Fruit fly (Drosophila melanogaster) whole organism, embryonic: ENCODE results near the gene CG18649.

Experiments
- B-H1 ChIP-seq: fragments of 200-800 bp; sonication (Bioruptor generic); IDR thresholded peaks from 3 replicates; pipeline ENCODE4 v1.3.6; 2022; ENCODE audit warnings: missing biosample characterization, missing genetic modification characterization
- BtbVII ChIP-seq: fragments of 200-800 bp; sonication (Bioruptor generic); optimal IDR thresholded peaks from 3 replicates; lab custom pipeline; 2017; ENCODE audit warnings: missing biosample characterization, mild to moderate bottlenecking, missing genetic modification characterization
- CG10431 ChIP-seq: fragments of 200-800 bp; sonication (Bioruptor generic); optimal IDR thresholded peaks from 3 replicates; lab custom pipeline; 2018; ENCODE audit warnings: missing biosample characterization, mild to moderate bottlenecking, missing genetic modification characterization
- CG11696 ChIP-seq: fragments of 200-800 bp; sonication (Bioruptor generic); IDR thresholded peaks from 2 replicates; pipeline ENCODE4 v1.3.6; 2022; ENCODE audit warnings: missing biosample characterization, missing genetic modification characterization
- CG13624 ChIP-seq: fragments of 200-800 bp; sonication (Bioruptor generic); optimal IDR thresholded peaks from 2 replicates; lab custom pipeline; 2016; ENCODE audit warnings: missing biosample characterization, missing genetic modification characterization
- CG15479 ChIP-seq: fragments of 200-800 bp; sonication (Bioruptor generic); optimal IDR thresholded peaks from 3 replicates; lab custom pipeline; 2019; ENCODE audit warnings: missing biosample characterization, mild to moderate bottlenecking, missing genetic modification characterization, moderate library complexity
- CG17568 ChIP-seq: fragments of 200-800 bp; sonication (Bioruptor generic); optimal IDR thresholded peaks from 2 replicates; lab custom pipeline; 2018; ENCODE audit warnings: missing biosample characterization, mild to moderate bottlenecking, missing genetic modification characterization, moderate library complexity
- CG2120 ChIP-seq: fragments of 200-800 bp; sonication (Bioruptor generic); optimal IDR thresholded peaks from 3 replicates; lab custom pipeline; 2016; ENCODE audit warnings: missing biosample characterization, missing genetic modification characterization
- CG2199 ChIP-seq: fragments of 200-800 bp; sonication (Bioruptor generic); IDR thresholded peaks from 3 replicates; pipeline ENCODE4 v1.3.6; 2022; ENCODE audit warnings: missing biosample characterization, missing genetic modification characterization
- CG3847 ChIP-seq: fragments of 200-800 bp; sonication (Bioruptor generic); IDR thresholded peaks from 2 replicates; pipeline ENCODE4 v1.3.6; 2022; ENCODE audit warnings: missing biosample characterization, missing genetic modification characterization
- CG4282 ChIP-seq: fragments of 200-800 bp; sonication (Bioruptor generic); optimal IDR thresholded peaks from 2 replicates; lab custom pipeline; 2016; ENCODE audit warnings: missing biosample characterization, missing genetic modification characterization
- CG4360 ChIP-seq: fragments of 200-800 bp; sonication (Bioruptor generic); IDR thresholded peaks from 2 replicates; pipeline ENCODE4 v1.3.6; 2022; ENCODE audit warnings: missing biosample characterization, missing genetic modification characterization
- CG6683 ChIP-seq: fragments of 200-800 bp; sonication (Bioruptor generic); optimal IDR thresholded peaks from 2 replicates; lab custom pipeline; 2017; ENCODE audit warnings: missing biosample characterization, mild to moderate bottlenecking, missing genetic modification characterization, missing genetic modification reagents
- CG7357 ChIP-seq: fragments of 200-800 bp; sonication (Bioruptor generic); IDR thresholded peaks from 3 replicates; pipeline ENCODE4 v1.3.6; 2022; ENCODE audit warnings: missing biosample characterization, missing genetic modification characterization
- CG8478 ChIP-seq: fragments of >200 bp; optimal IDR thresholded peaks from 2 replicates; lab custom pipeline; 2018
- CG9437 ChIP-seq: fragments of 200-800 bp; sonication (Bioruptor generic); optimal IDR thresholded peaks from 2 replicates; lab custom pipeline; 2018; ENCODE audit warnings: missing biosample characterization, mild to moderate bottlenecking, missing genetic modification characterization
- D19A ChIP-seq: fragments of 200-800 bp; optimal IDR thresholded peaks from 3 replicates; lab custom pipeline; 2019; ENCODE audit warnings: missing biosample characterization, mild to moderate bottlenecking, missing genetic modification characterization, moderate library complexity
- Dll ChIP-seq: fragments of 200-800 bp; sonication (Bioruptor generic); IDR thresholded peaks from 4 replicates; pipeline ENCODE4 v1.3.6; 2022; ENCODE audit warnings: missing biosample characterization, missing genetic modification characterization; ENCODE audit not compliant: partially characterized antibody
- Dp ChIP-seq: fragments of 200-800 bp; sonication (Bioruptor generic); optimal IDR thresholded peaks from 2 replicates; lab custom pipeline; 2018; ENCODE audit warnings: missing biosample characterization, mild to moderate bottlenecking, missing genetic modification characterization, moderate library complexity
- H15 ChIP-seq: fragments of 200-800 bp; sonication (Bioruptor generic); IDR thresholded peaks from 3 replicates; pipeline ENCODE4 v1.3.6; 2022; ENCODE audit warnings: missing biosample characterization, missing genetic modification characterization
- HLH3B ChIP-seq: fragments of 200-800 bp; sonication (Bioruptor generic); IDR thresholded peaks from 2 replicates; pipeline ENCODE4 v1.3.6; 2022; ENCODE audit warnings: missing biosample characterization, missing genetic modification characterization
- Lhr ChIP-seq: fragments of 200-800 bp; sonication (Bioruptor generic); optimal IDR thresholded peaks from 3 replicates; lab custom pipeline; 2017; ENCODE audit warnings: mild to moderate bottlenecking, missing biosample characterization, missing genetic modification reagents, missing genetic modification characterization
- Max ChIP-seq: fragments of 200-800 bp; sonication (Bioruptor generic); optimal IDR thresholded peaks from 2 replicates; lab custom pipeline; 2016; ENCODE audit warnings: missing biosample characterization, mild to moderate bottlenecking, missing genetic modification characterization
- Med ChIP-seq: fragments of 200-800 bp; sonication (Bioruptor generic); peaks from one replicate; lab custom pipeline; 2016; ENCODE audit warnings: missing biosample characterization, missing genetic modification characterization, mild to moderate bottlenecking, inconsistent platforms, moderate library complexity
- Oli ChIP-seq: fragments of 200-800 bp; sonication (Bioruptor generic); optimal IDR thresholded peaks from 2 replicates; lab custom pipeline; 2018; ENCODE audit warnings: missing biosample characterization, mild to moderate bottlenecking, missing genetic modification characterization, moderate library complexity
- Opbp ChIP-seq: fragments of 200-800 bp; sonication (Bioruptor generic); IDR thresholded peaks from 3 replicates; pipeline ENCODE4 v1.3.6; 2022; ENCODE audit warnings: missing biosample characterization, missing genetic modification characterization; ENCODE audit not compliant: partially characterized antibody
- Pdp1 ChIP-seq, 2 experiments: fragments of 200-800 bp; sonication (Bioruptor generic); optimal IDR thresholded peaks; 3 replicates each; lab custom pipeline; 2016; ENCODE audit warnings: missing biosample characterization in 2 of 2, missing genetic modification characterization in 2 of 2, mild to moderate bottlenecking in 1 of 2, moderate library complexity in 1 of 2
- TFAM ChIP-seq: fragments of 200-800 bp; sonication (Bioruptor generic); optimal IDR thresholded peaks from 2 replicates; lab custom pipeline; 2017; ENCODE audit warnings: missing biosample characterization, missing genetic modification characterization, inconsistent platforms
- Trl ChIP-seq, 3 experiments: fragments of >200 bp in 2 of 3; fragments of 200-800 bp in 1 of 3; sonication (Bioruptor generic) in 1 of 3; optimal IDR thresholded peaks; 2 replicates in 1 of 3; 3 replicates in 2 of 3; lab custom pipeline; 2016 to 2017; ENCODE audit warnings: missing biosample characterization in 1 of 3, missing genetic modification characterization in 1 of 3
- ara ChIP-seq: fragments of 200-800 bp; sonication (Bioruptor generic); IDR thresholded peaks from 2 replicates; pipeline ENCODE4 v1.3.6; 2022; ENCODE audit warnings: missing biosample characterization, missing genetic modification characterization
- bigmax ChIP-seq: fragments of 200-800 bp; sonication (Bioruptor generic); optimal IDR thresholded peaks from 2 replicates; lab custom pipeline; 2018; ENCODE audit warnings: missing biosample characterization, mild to moderate bottlenecking, missing genetic modification characterization
- chn ChIP-seq: fragments of 200-800 bp; sonication (Bioruptor generic); optimal IDR thresholded peaks from 2 replicates; lab custom pipeline; 2016; ENCODE audit warnings: missing biosample characterization, missing genetic modification characterization
- dmrt99B ChIP-seq: fragments of 200-800 bp; sonication (Bioruptor generic); optimal IDR thresholded peaks from 2 replicates; lab custom pipeline; 2018; ENCODE audit warnings: missing biosample characterization, mild to moderate bottlenecking, missing genetic modification characterization, moderate library complexity
- emc ChIP-seq: fragments of 200-800 bp; sonication (Bioruptor generic); optimal IDR thresholded peaks from 2 replicates; lab custom pipeline; 2016; ENCODE audit warnings: missing biosample characterization, missing genetic modification characterization
- eve ChIP-seq, 2 experiments: fragments of >200 bp; optimal IDR thresholded peaks; 2 replicates each; lab custom pipeline; 2017; ENCODE audit warnings: missing biosample characterization in 2 of 2, missing genetic modification characterization in 2 of 2
- grau ChIP-seq: fragments of 200-800 bp; optimal IDR thresholded peaks from 3 replicates; lab custom pipeline; 2019; ENCODE audit warnings: missing biosample characterization, mild to moderate bottlenecking, missing genetic modification characterization, moderate library complexity
- lmd ChIP-seq: fragments of 200-800 bp; sonication (Bioruptor generic); IDR thresholded peaks from 2 replicates; pipeline ENCODE4 v1.3.6; 2022; ENCODE audit warnings: missing biosample characterization, missing genetic modification characterization
- luna ChIP-seq: fragments of 200-800 bp; sonication (Bioruptor generic); optimal IDR thresholded peaks from 2 replicates; lab custom pipeline; 2016; ENCODE audit warnings: missing biosample characterization, missing genetic modification characterization
- pan ChIP-seq, 4 experiments: fragments of >200 bp in 3 of 4; fragments of 200-800 bp in 1 of 4; sonication (Bioruptor generic) in 1 of 4; optimal IDR thresholded peaks in 3 of 4; IDR thresholded peaks in 1 of 4; 2 replicates each; pipeline versions ENCODE4 v1.3.6 to Lab custom; 2017 to 2022; ENCODE audit warnings: missing biosample characterization in 2 of 4, missing genetic modification characterization in 2 of 4, mixed read lengths in 1 of 4
- scrt ChIP-seq: fragments of 200-800 bp; sonication (Bioruptor generic); optimal IDR thresholded peaks from 2 replicates; lab custom pipeline; 2018; ENCODE audit warnings: missing biosample characterization, mild to moderate bottlenecking, missing genetic modification characterization, moderate library complexity
- sens ChIP-seq: fragments of 200-800 bp; sonication (Bioruptor generic); peaks from one replicate; lab custom pipeline; 2016; ENCODE audit warnings: missing biosample characterization, missing genetic modification characterization
- shn ChIP-seq: fragments of 200-800 bp; sonication (Bioruptor generic); optimal IDR thresholded peaks from 3 replicates; lab custom pipeline; 2016; ENCODE audit warnings: missing biosample characterization, missing genetic modification characterization
- sug ChIP-seq: fragments of 200-800 bp; optimal IDR thresholded peaks from 2 replicates; lab custom pipeline; 2019; ENCODE audit warnings: missing biosample characterization, mild to moderate bottlenecking, missing genetic modification characterization, moderate library complexity
- tna ChIP-seq: fragments of 200-800 bp; sonication (Bioruptor generic); IDR thresholded peaks from 2 replicates; pipeline ENCODE4 v1.3.6; 2022; ENCODE audit warnings: missing biosample characterization, missing genetic modification characterization; ENCODE audit not compliant: partially characterized antibody
- vnd ChIP-seq: fragments of 200-800 bp; sonication (Bioruptor generic); IDR thresholded peaks from 3 replicates; pipeline ENCODE4 v1.3.6; 2022; ENCODE audit warnings: missing biosample characterization, missing genetic modification characterization; ENCODE audit not compliant: partially characterized antibody
- wdn ChIP-seq: fragments of 200-800 bp; sonication (Bioruptor generic); IDR thresholded peaks from 2 replicates; pipeline ENCODE4 v1.3.6; 2022; ENCODE audit warnings: missing biosample characterization, missing genetic modification characterization
- yki ChIP-seq: fragments of >200 bp; optimal IDR thresholded peaks from 3 replicates; lab custom pipeline; 2018

The CG18649 gene

dm6 chr3L:15093929-15094588 lies 40.1 kb upstream of the CG18649 start (continued):
- no peak for TF ChIP-seq Lhr (GFP tag; lab: Kevin White, UChicago)
- peak; percentile 9 for TF ChIP-seq CG13624 (GFP tag; lab: Kevin White, UChicago)
- peak; percentile 84 for TF ChIP-seq Med (GFP tag; lab: Kevin White, UChicago)
- TF ChIP-seq CG7357 (GFP tag; lab: Robert Waterston, UW): no peak
- TF ChIP-seq eve (GFP tag; optimal IDR thresholded peaks at IDR 0.05; lab: Kevin White, UChicago): no peak
- TF ChIP-seq CG6683 (GFP tag; lab: Kevin White, UChicago): no peak
- peak; percentile 81 for TF ChIP-seq CG11696
- TF ChIP-seq pan (optimal IDR thresholded peaks at IDR 0.05; lab: Kevin White, UChicago): no peak
- TF ChIP-seq pan (GFP tag; optimal IDR thresholded peaks at IDR 0.05 in 1 of 2, IDR thresholded peaks at IDR 0.05 in 1 of 2): peak in 1 of 2 experiments; percentile 16
- no peak for TF ChIP-seq lmd (GFP tag; lab: Robert Waterston, UW)
- TF ChIP-seq scrt (GFP tag; lab: Kevin White, UChicago): no peak
- TF ChIP-seq TFAM (GFP tag; lab: Kevin White, UChicago): no peak
- TF ChIP-seq sug (tag; lab: Kevin White, UChicago): peak; percentile 6
- TF ChIP-seq CG4282 (GFP tag; lab: Kevin White, UChicago): no peak
- no peak for TF ChIP-seq shn (GFP tag; lab: Kevin White, UChicago)
- peak; percentile 61; the same call in 2 of the 4 replicates for TF ChIP-seq Dll
- TF ChIP-seq chn (GFP tag; lab: Kevin White, UChicago): no peak
- peak; percentile 26 for TF ChIP-seq CG2120 (GFP tag; lab: Kevin White, UChicago)
- TF ChIP-seq CG10431 (GFP tag; lab: Kevin White, UChicago): no peak
- TF ChIP-seq BtbVII (GFP tag; lab: Kevin White, UChicago): no peak
- TF ChIP-seq CG15479 (GFP tag; lab: Kevin White, UChicago): no peak
- TF ChIP-seq, all 482 proteins: peak for 40

dm6 chr3L:15089887-15090679 lies 36.1 kb upstream of the CG18649 start:
- TF ChIP-seq luna (GFP tag; lab: Kevin White, UChicago) (no peak), CG17568 (GFP tag; lab: Kevin White, UChicago) (no peak), B-H1 (GFP tag; lab: Robert Waterston, UW) (no peak), D19A (tag; lab: Kevin White, UChicago) (no peak), wdn (GFP tag; lab: Robert Waterston, UW) (no peak), Trl (optimal IDR thresholded peaks at IDR 0.05; lab: Kevin White, UChicago) (peak; percentile 63 to 71), Trl (GFP tag; optimal IDR thresholded peaks at IDR 0.05; lab: Kevin White, UChicago) (no peak), CG8478 (lab: Kevin White, UChicago) (no peak), sens (GFP tag; lab: Kevin White, UChicago) (peak; percentile 64), CG9437 (GFP tag; lab: Kevin White, UChicago) (peak; percentile 39), Oli (tag; lab: Kevin White, UChicago) (no peak), tna (GFP tag; lab: Robert Waterston, UW) (no peak), vnd (no peak), Pdp1 (GFP tag; optimal IDR thresholded peaks at IDR 0.05; lab: Kevin White, UChicago) (peak in 1 of 2 experiments; percentile 49), CG4360 (GFP tag; lab: Robert Waterston, UW) (0 out of 2 replicates have a peak, but pooled peaks have one; percentile 8), Opbp (GFP tag; lab: Robert Waterston, UW) (peak; percentile 37; the same call in 1 of the 3 replicates), CG3847 (GFP tag; lab: Robert Waterston, UW) (no peak), ara (GFP tag; lab: Robert Waterston, UW) (no peak), Max (GFP tag; lab: Kevin White, UChicago) (no peak), H15 (GFP tag; lab: Robert Waterston, UW) (no peak), grau (no peak), emc (GFP tag; lab: Kevin White, UChicago) (no peak), CG2199 (GFP tag; lab: Robert Waterston, UW) (peak; percentile 16; the same call in 1 of the 3 replicates), Dp (no peak), scrt (GFP tag; lab: Kevin White, UChicago) (no peak), dmrt99B (tag; lab: Kevin White, UChicago) (no peak), yki (lab: Kevin White, UChicago) (peak; percentile 5), HLH3B (GFP tag; lab: Robert Waterston, UW) (no peak), bigmax (GFP tag; lab: Kevin White, UChicago) (peak; percentile 71)
